Worm (Caenorhabditis elegans): ENCODE measurements around the gene mig-22.

ce11 chrIII:8773375-8773774 lies 6.2 kb upstream of the mig-22 start:
- TF ChIP-seq ama-1 (optimal IDR thresholded peaks at IDR 0.05): no peak
- no peak for TF ChIP-seq ets-7 (tag; optimal IDR thresholded peaks at IDR 0.05)
- TF ChIP-seq flt-1 (GFP tag; IDR thresholded peaks at IDR 0.05): no peak
- TF ChIP-seq hmbx-1 (tag; optimal IDR thresholded peaks at IDR 0.05): no peak
- no peak for TF ChIP-seq F13C5.2 (tag; optimal IDR thresholded peaks at IDR 0.05)
- no peak for TF ChIP-seq pes-1 (GFP tag; IDR thresholded peaks at IDR 0.05)
- no peak for TF ChIP-seq ceh-13 (GFP tag; optimal IDR thresholded peaks at IDR 0.05)
